Worm (Caenorhabditis elegans) whole organism, L2 larva: Measurements from ENCODE around the gene B0496.6.

ENCODE experiments used
- F13H6.1 ChIP-seq: sonication (generic microtip); optimal IDR thresholded peaks from 2 replicates; lab custom pipeline; 2016; ENCODE audit warnings: missing genetic modification characterization, missing compliant biosample characterization
- R02D3.7 ChIP-seq: fragments of 150-350 bp; optimal IDR thresholded peaks from 2 replicates; lab custom pipeline; 2014; ENCODE audit warnings: missing biosample characterization, missing genetic modification characterization
- Y55F3AM.14 ChIP-seq: fragments of 200-800 bp; sonication (Bioruptor generic); optimal IDR thresholded peaks from 2 replicates; lab custom pipeline; 2018; ENCODE audit warnings: mild to moderate bottlenecking, missing genetic modification characterization, missing compliant biosample characterization
- ZK546.5 ChIP-seq: sonication (generic microtip); optimal IDR thresholded peaks from 2 replicates; lab custom pipeline; 2017; ENCODE audit warnings: missing biosample characterization, missing genetic modification characterization
- alr-1 ChIP-seq: fragments of 150-350 bp; optimal IDR thresholded peaks from 2 replicates; lab custom pipeline; 2014; ENCODE audit warnings: missing biosample characterization, missing genetic modification characterization
- blmp-1 ChIP-seq: sonication (generic microtip); optimal IDR thresholded peaks from 2 replicates; lab custom pipeline; 2017; ENCODE audit warnings: missing genetic modification characterization, mild to moderate bottlenecking, missing compliant biosample characterization, antibody characterized with exemption, moderate library complexity; ENCODE audit not compliant: insufficient read depth
- ceh-16 ChIP-seq: fragments of 150-350 bp; optimal IDR thresholded peaks from 2 replicates; lab custom pipeline; 2014; ENCODE audit warnings: missing biosample characterization, missing genetic modification characterization
- ceh-82 ChIP-seq: fragments of 150-350 bp; optimal IDR thresholded peaks from 2 replicates; lab custom pipeline; 2014; ENCODE audit warnings: missing biosample characterization, missing genetic modification characterization
- crh-2 ChIP-seq: sonication (generic microtip); optimal IDR thresholded peaks from 2 replicates; lab custom pipeline; 2017; ENCODE audit warnings: missing biosample characterization, missing genetic modification characterization
- dmd-4 ChIP-seq: sonication (generic microtip); optimal IDR thresholded peaks from 2 replicates; lab custom pipeline; 2017; ENCODE audit warnings: missing biosample characterization, missing genetic modification characterization
- egl-27 ChIP-seq: sonication (generic microtip); optimal IDR thresholded peaks from 3 replicates; lab custom pipeline; 2017; ENCODE audit warnings: missing biosample characterization, missing genetic modification reagents, missing genetic modification characterization
- elt-3 ChIP-seq: sonication (generic microtip); optimal IDR thresholded peaks from 2 replicates; lab custom pipeline; 2017; ENCODE audit warnings: missing biosample characterization, missing genetic modification characterization
- fos-1 ChIP-seq: fragments of 150-350 bp; optimal IDR thresholded peaks from 2 replicates; lab custom pipeline; 2014; ENCODE audit warnings: missing biosample characterization, missing genetic modification characterization
- gmeb-1 ChIP-seq: fragments of 150-350 bp; optimal IDR thresholded peaks from 2 replicates; lab custom pipeline; 2014; ENCODE audit warnings: missing biosample characterization, missing genetic modification characterization
- lsy-2 ChIP-seq, 2 experiments: fragments of 150-350 bp in 1 of 2; sonication (generic microtip) in 1 of 2; optimal IDR thresholded peaks; 2 replicates each; lab custom pipeline; 2014 to 2017; ENCODE audit warnings: missing biosample characterization in 2 of 2, missing genetic modification characterization in 2 of 2
- mab-5 ChIP-seq: fragments of 150-350 bp; optimal IDR thresholded peaks from 2 replicates; lab custom pipeline; 2014; ENCODE audit warnings: missing biosample characterization, missing genetic modification characterization
- mbf-1 ChIP-seq: sonication (generic microtip); optimal IDR thresholded peaks from 2 replicates; lab custom pipeline; 2017; ENCODE audit warnings: missing biosample characterization, missing genetic modification characterization
- nhr-10 ChIP-seq: sonication (generic microtip); optimal IDR thresholded peaks from 2 replicates; lab custom pipeline; 2017; ENCODE audit warnings: missing biosample characterization, missing genetic modification characterization
- nhr-11 ChIP-seq: fragments of 150-350 bp; optimal IDR thresholded peaks from 2 replicates; lab custom pipeline; 2014; ENCODE audit warnings: missing biosample characterization, missing genetic modification characterization
- nhr-12 ChIP-seq: fragments of 150-350 bp; optimal IDR thresholded peaks from 2 replicates; lab custom pipeline; 2014; ENCODE audit warnings: missing biosample characterization, missing genetic modification characterization
- nhr-129 ChIP-seq: fragments of 150-350 bp; optimal IDR thresholded peaks from 2 replicates; lab custom pipeline; 2014; ENCODE audit warnings: missing biosample characterization, missing genetic modification characterization
- nhr-21 ChIP-seq: fragments of 150-350 bp; optimal IDR thresholded peaks from 2 replicates; lab custom pipeline; 2014; ENCODE audit warnings: missing biosample characterization, missing genetic modification characterization
- nhr-23 ChIP-seq: fragments of 150-350 bp; optimal IDR thresholded peaks from 2 replicates; lab custom pipeline; 2014; ENCODE audit warnings: missing biosample characterization, missing genetic modification reagents, missing genetic modification characterization
- nhr-25 ChIP-seq: fragments of 150-350 bp; sonication (generic microtip); optimal IDR thresholded peaks from 3 replicates; lab custom pipeline; 2014; ENCODE audit warnings: missing biosample characterization, missing genetic modification characterization
- nhr-6 ChIP-seq: fragments of 150-350 bp; optimal IDR thresholded peaks from 2 replicates; lab custom pipeline; 2014; ENCODE audit warnings: missing biosample characterization, missing genetic modification characterization
- nhr-77 ChIP-seq: fragments of 150-350 bp; optimal IDR thresholded peaks from 2 replicates; lab custom pipeline; 2014; ENCODE audit warnings: missing biosample characterization, missing genetic modification characterization
- sem-4 ChIP-seq: fragments of 150-350 bp; optimal IDR thresholded peaks from 2 replicates; lab custom pipeline; 2014; ENCODE audit warnings: missing biosample characterization, missing genetic modification reagents, missing genetic modification characterization
- skn-1 ChIP-seq: sonication (generic microtip); optimal IDR thresholded peaks from 2 replicates; lab custom pipeline; 2017; ENCODE audit warnings: missing biosample characterization, missing genetic modification characterization
- sma-3 ChIP-seq: sonication (generic microtip); optimal IDR thresholded peaks from 2 replicates; lab custom pipeline; 2016; ENCODE audit warnings: missing genetic modification reagents, missing genetic modification characterization, missing compliant biosample characterization
- unc-39 ChIP-seq: fragments of 150-350 bp; optimal IDR thresholded peaks from 2 replicates; lab custom pipeline; 2014; ENCODE audit warnings: missing biosample characterization, missing genetic modification characterization
- unc-55 ChIP-seq: fragments of 150-350 bp; sonication (generic microtip); optimal IDR thresholded peaks from 3 replicates; lab custom pipeline; 2014; ENCODE audit warnings: missing biosample characterization, missing genetic modification reagents, missing genetic modification characterization
- unc-62 ChIP-seq: fragments of 150-350 bp; optimal IDR thresholded peaks from 2 replicates; lab custom pipeline; 2014; ENCODE audit warnings: missing biosample characterization, missing genetic modification reagents, missing genetic modification characterization
- zag-1 ChIP-seq: fragments of 150-350 bp; optimal IDR thresholded peaks from 2 replicates; lab custom pipeline; 2014; ENCODE audit warnings: missing biosample characterization, missing genetic modification characterization
- ztf-1 ChIP-seq: fragments of 200-800 bp; sonication (Bioruptor generic); conservative IDR thresholded peaks from 2 replicates; pipeline ENCODE4 v1.3.6; 2022; ENCODE audit warnings: missing genetic modification characterization, missing compliant biosample characterization
- ztf-11 ChIP-seq: sonication (generic microtip); optimal IDR thresholded peaks from 2 replicates; lab custom pipeline; 2017; ENCODE audit warnings: missing biosample characterization, missing genetic modification characterization
- ztf-4 ChIP-seq: fragments of 150-350 bp; optimal IDR thresholded peaks from 2 replicates; lab custom pipeline; 2014; ENCODE audit warnings: missing biosample characterization, missing genetic modification characterization

B0496.6 gene

ce11 chrIV:7402077-7402476 lies 16.8 kb upstream of the B0496.6 start (continued):
- no peak for TF ChIP-seq elt-3
- TF ChIP-seq Y55F3AM.14 (GFP tag; lab: Kevin White, UChicago) = peak; percentile 57
- TF ChIP-seq gmeb-1 = no peak
- peak; percentile 65 for TF ChIP-seq egl-27 (tag; lab: Kevin White, UChicago)
- TF ChIP-seq ceh-16 (tag; lab: Kevin White, UChicago) = no peak
- TF ChIP-seq nhr-77 = no peak
- TF ChIP-seq nhr-21 (tag; lab: Kevin White, UChicago) = no peak
- peak; percentile 89 for TF ChIP-seq unc-55 (GFP tag; lab: Kevin White, UChicago)
- peak; percentile 72 for TF ChIP-seq crh-2 (tag; lab: Kevin White, UChicago)
- no peak for TF ChIP-seq dmd-4 (tag; lab: Kevin White, UChicago)

- TF ChIP-seq nhr-129 (no peak), blmp-1 (tag; lab: Kevin White, UChicago) (no peak), ztf-4 (no peak), F13H6.1 (tag; lab: Kevin White, UChicago) (no peak), unc-39 (tag; lab: Kevin White, UChicago) (no peak), nhr-12 (no peak), nhr-6 (tag; lab: Kevin White, UChicago) (no peak), ceh-16 (tag; lab: Kevin White, UChicago) (no peak), Y55F3AM.14 (GFP tag; lab: Kevin White, UChicago) (no peak), crh-2 (tag; lab: Kevin White, UChicago) (no peak), alr-1 (tag; lab: Kevin White, UChicago) (no peak), mab-5 (tag; lab: Kevin White, UChicago) (no peak), ZK546.5 (tag; lab: Kevin White, UChicago) (no peak), zag-1 (tag; lab: Kevin White, UChicago) (no peak), ztf-11 (tag; lab: Kevin White, UChicago) (no peak), mbf-1 (tag; lab: Kevin White, UChicago) (no peak), sem-4 (no peak)
Measured at ce11 chrIV:7403422-7403821, 15.5 kb upstream of the B0496.6 start.

ce11 chrIV:7404934-7405632 lies 13.8 kb upstream of the B0496.6 start, which contains the start of the genes C48A7.16 and egl-19:
C48A7.16 (plus strand) TSS chrIV:7405477.
egl-19 (plus strand) TSS chrIV:7405582.
- TF ChIP-seq unc-62 (no peak), crh-2 (tag; lab: Kevin White, UChicago) (no peak), nhr-12 (no peak), blmp-1 (tag; lab: Kevin White, UChicago) (no peak), skn-1 (tag; lab: Kevin White, UChicago) (no peak), lsy-2 (tag; optimal IDR thresholded peaks at IDR 0.05; lab: Kevin White, UChicago) (no peak), nhr-25 (tag; lab: Kevin White, UChicago) (no peak)

- TF ChIP-seq nhr-10 (tag; lab: Kevin White, UChicago) (no peak), lsy-2 (tag; optimal IDR thresholded peaks at IDR 0.05; lab: Kevin White, UChicago) (no peak), dmd-4 (tag; lab: Kevin White, UChicago) (no peak), nhr-129 (no peak), alr-1 (tag; lab: Kevin White, UChicago) (no peak), ZK546.5 (tag; lab: Kevin White, UChicago) (no peak), gmeb-1 (no peak), ceh-16 (tag; lab: Kevin White, UChicago) (no peak), zag-1 (tag; lab: Kevin White, UChicago) (no peak), sem-4 (no peak), unc-39 (tag; lab: Kevin White, UChicago) (no peak), egl-27 (tag; lab: Kevin White, UChicago) (no peak), nhr-11 (tag; lab: Kevin White, UChicago) (no peak), ztf-1 (GFP tag; lab: Robert Waterston, UW) (no peak), nhr-6 (tag; lab: Kevin White, UChicago) (no peak), R02D3.7 (tag; lab: Kevin White, UChicago) (no peak), sma-3 (GFP tag; lab: Kevin White, UChicago) (no peak)
- TF ChIP-seq, all 48 proteins: peak for 0
Measured at ce11 chrIV:7406690-7407089, 12.2 kb upstream of the B0496.6 start.

- TF ChIP-seq nhr-10 (tag; lab: Kevin White, UChicago) = no peak
- no peak for TF ChIP-seq zag-1 (tag; lab: Kevin White, UChicago)
- no peak for TF ChIP-seq nhr-23
- TF ChIP-seq blmp-1 (tag; lab: Kevin White, UChicago) = no peak
- no peak for TF ChIP-seq fos-1 (tag; lab: Kevin White, UChicago)
- no peak for TF ChIP-seq dmd-4 (tag; lab: Kevin White, UChicago)
- no peak for TF ChIP-seq ztf-11 (tag; lab: Kevin White, UChicago)
- no peak for TF ChIP-seq unc-62
- no peak for TF ChIP-seq gmeb-1
- no peak for TF ChIP-seq ceh-82 (tag; lab: Kevin White, UChicago)
- no peak for TF ChIP-seq skn-1 (tag; lab: Kevin White, UChicago)
Measured at ce11 chrIV:7407301-7407700, 11.6 kb upstream of the B0496.6 start.
